Fruit fly (Drosophila melanogaster): ENCODE results near the gene Or22a.
A peak's percentile ranks its signal among the peaks of the same experiment; 100 is the strongest.

Or22a gene

DNA sequence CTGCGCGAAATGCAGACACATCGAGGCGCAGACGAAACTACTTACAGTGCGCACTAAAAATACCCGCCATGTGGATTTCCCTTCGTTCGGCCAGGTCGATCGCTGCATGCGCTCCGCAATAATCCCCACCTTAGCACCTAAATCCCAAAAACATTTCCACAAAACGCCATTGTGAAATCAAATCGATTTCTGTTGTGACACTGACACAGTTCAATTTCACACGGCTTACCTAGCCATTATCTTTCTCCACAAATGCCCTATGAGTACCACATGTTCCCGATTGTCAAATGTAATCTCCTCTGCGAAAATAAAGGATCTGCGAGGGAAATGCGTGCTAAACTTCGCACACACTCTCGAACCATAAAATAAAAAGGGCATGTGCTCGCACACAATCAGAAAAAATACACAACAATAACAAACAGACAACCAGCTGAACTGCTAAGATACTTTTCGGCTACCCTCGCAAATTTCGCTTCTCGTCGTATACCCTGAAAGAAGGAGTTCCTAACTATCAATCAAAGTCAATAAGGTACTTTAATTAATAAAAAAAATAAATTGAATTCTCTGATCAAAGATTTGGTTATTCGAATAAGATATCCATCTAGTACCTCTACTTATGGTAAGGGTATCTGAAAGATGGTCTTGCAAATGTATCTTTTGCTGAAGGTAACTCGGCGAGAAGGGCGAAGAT is 34.2 kb upstream of the Or22a start (continued):
- TF ChIP-seq Spps (tag; optimal IDR thresholded peaks at IDR 0.05), result no peak
- no peak for TF ChIP-seq CG17385 (GFP tag; optimal IDR thresholded peaks at IDR 0.05)
- no peak for TF ChIP-seq Hr3 (GFP tag; optimal IDR thresholded peaks at IDR 0.05)
- TF ChIP-seq CG15479 (GFP tag; optimal IDR thresholded peaks at IDR 0.05), result peak; percentile 40
- TF ChIP-seq ranshi (GFP tag; IDR thresholded peaks at IDR 0.05), result peak; percentile 27; the same call in 1 of the 2 replicates
- no peak for TF ChIP-seq Hr78 (GFP tag; optimal IDR thresholded peaks at IDR 0.05)
- TF ChIP-seq CG32532 (GFP tag; IDR thresholded peaks at IDR 0.05), result peak; percentile 34; the same call in 1 of the 2 replicates
- no peak for TF ChIP-seq HLH4C (GFP tag; IDR thresholded peaks at IDR 0.05; ENCODE audit: partially characterized antibody)
- no peak for TF ChIP-seq CG9876 (GFP tag; optimal IDR thresholded peaks at IDR 0.05)
- TF ChIP-seq Aef1 (GFP tag; IDR thresholded peaks at IDR 0.05), result no peak
- TF ChIP-seq fd3F (GFP tag; optimal IDR thresholded peaks at IDR 0.05), result no peak
- TF ChIP-seq CG8290 (GFP tag; optimal IDR thresholded peaks at IDR 0.05), result no peak
- TF ChIP-seq CG8290 (tag; optimal IDR thresholded peaks at IDR 0.05), result peak in 1 of 2 experiments; percentile 28
- no peak for TF ChIP-seq CG9437 (GFP tag; optimal IDR thresholded peaks at IDR 0.05)
- TF ChIP-seq CG43689 (GFP tag; IDR thresholded peaks at IDR 0.05), result no peak
- no peak for TF ChIP-seq tio (GFP tag; optimal IDR thresholded peaks at IDR 0.05)
- TF ChIP-seq dimm (GFP tag; IDR thresholded peaks at IDR 0.05), result 0 out of 2 replicates have a peak, but pooled peaks have one; percentile 19
- TF ChIP-seq CG9609 (GFP tag; optimal IDR thresholded peaks at IDR 0.05), result no peak
- TF ChIP-seq CG1529 (GFP tag; optimal IDR thresholded peaks at IDR 0.05), result no peak
- TF ChIP-seq psq (GFP tag; optimal IDR thresholded peaks at IDR 0.05), result no peak
- peak; percentile 26 for TF ChIP-seq lab (GFP tag; optimal IDR thresholded peaks at IDR 0.05)
- TF ChIP-seq sens (GFP tag), result peak; percentile 59
- TF ChIP-seq CG7556 (GFP tag; optimal IDR thresholded peaks at IDR 0.05), result no peak
- TF ChIP-seq CG6791 (GFP tag; IDR thresholded peaks at IDR 0.05; ENCODE audit: partially characterized antibody), result no peak
- no peak for TF ChIP-seq repo (GFP tag; optimal IDR thresholded peaks at IDR 0.05)
- no peak for TF ChIP-seq CG32767 (GFP tag; IDR thresholded peaks at IDR 0.05)
- no peak for TF ChIP-seq fu2 (GFP tag; optimal IDR thresholded peaks at IDR 0.05)
- TF ChIP-seq sd (tag; optimal IDR thresholded peaks at IDR 0.05), result no peak
- peak; percentile 45 for TF ChIP-seq CG2678 (tag; optimal IDR thresholded peaks at IDR 0.05)
- no peak for TF ChIP-seq rib (GFP tag; IDR thresholded peaks at IDR 0.05)
- no peak for TF ChIP-seq Dip3 (GFP tag; optimal IDR thresholded peaks at IDR 0.05)
- TF ChIP-seq CG11085 (GFP tag; IDR thresholded peaks at IDR 0.05), result no peak

DNA sequence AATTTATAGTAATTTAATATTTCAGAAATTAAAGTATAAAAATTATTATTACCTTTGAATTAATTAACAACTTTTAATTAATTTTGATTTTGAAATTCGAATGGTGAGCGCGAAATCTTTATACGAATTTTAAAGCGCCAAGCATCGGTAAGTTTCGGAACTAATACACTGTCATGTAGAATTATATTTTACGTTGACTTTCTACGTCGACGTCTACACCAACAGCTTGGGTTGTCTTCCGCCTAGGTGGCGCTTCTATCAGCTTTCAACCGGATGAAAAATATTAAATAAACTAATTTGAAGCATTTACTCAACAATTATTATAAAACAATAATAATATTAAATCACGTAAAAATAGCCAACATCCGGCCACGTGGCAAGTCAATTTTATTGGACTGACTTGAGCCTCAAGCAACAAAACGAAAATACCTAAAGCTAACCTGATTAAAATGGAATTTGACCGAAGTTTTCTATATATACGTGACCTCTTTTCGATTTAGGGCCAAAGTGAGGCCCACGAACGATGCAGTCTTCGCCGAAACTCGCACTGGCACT is 28.4 kb upstream of the Or22a start, which contains the start of gene CG31928:
TSS of gene CG31928 (plus strand) at position 505 of the 555 bp plus-strand sequence.
- TF ChIP-seq mld (GFP tag; IDR thresholded peaks at IDR 0.05; ENCODE audit: partially characterized antibody), result no peak
- no peak for TF ChIP-seq vfl (GFP tag; optimal IDR thresholded peaks at IDR 0.05)
- no peak for TF ChIP-seq Trl (optimal IDR thresholded peaks at IDR 0.05)
- no peak for TF ChIP-seq Trl (GFP tag; optimal IDR thresholded peaks at IDR 0.05)
- TF ChIP-seq yki (optimal IDR thresholded peaks at IDR 0.05), result peak; percentile 21
- TF ChIP-seq sim (GFP tag; IDR thresholded peaks at IDR 0.05), result no peak
- peak; percentile 11; the same call in 1 of the 2 replicates for TF ChIP-seq H2.0 (GFP tag; IDR thresholded peaks at IDR 0.05)
- no peak for TF ChIP-seq zen2 (GFP tag; IDR thresholded peaks at IDR 0.05; ENCODE audit: partially characterized antibody)
- peak; percentile 36 for TF ChIP-seq HmgZ (tag; optimal IDR thresholded peaks at IDR 0.05)
- TF ChIP-seq Lhr (GFP tag; optimal IDR thresholded peaks at IDR 0.05), result peak; percentile 42
- TF ChIP-seq phol (tag; optimal IDR thresholded peaks at IDR 0.05), result peak; percentile 17
- no peak for TF ChIP-seq CG2678 (tag; optimal IDR thresholded peaks at IDR 0.05)
- no peak for TF ChIP-seq Atf6 (GFP tag; IDR thresholded peaks at IDR 0.05)
- TF ChIP-seq CG14710 (tag; optimal IDR thresholded peaks at IDR 0.05), result peak; percentile 10
- peak; percentile 26 for TF ChIP-seq Sox102F (GFP tag; optimal IDR thresholded peaks at IDR 0.05)
- TF ChIP-seq CG9609 (GFP tag; optimal IDR thresholded peaks at IDR 0.05), result no peak
- TF ChIP-seq CG4820 (GFP tag; optimal IDR thresholded peaks at IDR 0.05), result no peak
- no peak for TF ChIP-seq cas (GFP tag; IDR thresholded peaks at IDR 0.05)
- no peak for TF ChIP-seq zen (tag; optimal IDR thresholded peaks at IDR 0.05)
- TF ChIP-seq crc (GFP tag; optimal IDR thresholded peaks at IDR 0.05), result no peak
- TF ChIP-seq CG14014 (GFP tag; IDR thresholded peaks at IDR 0.05), result 0 out of 2 replicates have a peak, but pooled peaks have one; percentile 6
- peak; percentile 58 for TF ChIP-seq Hr3 (GFP tag; optimal IDR thresholded peaks at IDR 0.05)
